Worm (Caenorhabditis elegans): ENCODE measurements around the gene rskd-1.

rskd-1 gene

DNA sequence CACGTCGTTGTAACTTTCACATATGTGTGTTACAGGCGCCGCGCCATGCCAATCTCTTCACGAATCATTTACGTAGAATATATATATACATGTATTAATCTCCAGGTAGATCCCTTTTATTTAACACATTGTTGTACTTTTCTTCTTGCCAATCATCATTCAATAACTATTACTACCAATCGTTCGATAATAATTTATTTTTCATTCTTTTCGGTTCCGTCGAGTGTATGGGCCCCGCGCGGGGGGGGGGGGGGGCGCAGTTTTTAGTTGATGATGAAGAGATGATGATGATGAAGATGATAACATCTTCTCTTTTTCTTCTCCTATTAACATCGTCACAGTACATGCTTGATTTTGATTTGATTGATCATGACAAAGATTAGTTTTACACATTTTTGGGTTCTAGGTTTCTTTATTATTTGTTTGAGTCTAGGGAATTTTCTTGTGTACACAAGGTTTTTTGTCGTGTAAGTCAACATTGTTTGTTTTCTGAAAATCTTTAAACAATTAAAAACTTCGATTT is 10.9 kb upstream of the rskd-1 start:
- TF ChIP-seq pag-3 (tag; optimal IDR thresholded peaks at IDR 0.05; ENCODE audit: borderline replicate concordance) (no peak), dmd-4 (tag; optimal IDR thresholded peaks at IDR 0.05; ENCODE audit: borderline replicate concordance) (no peak)

DNA sequence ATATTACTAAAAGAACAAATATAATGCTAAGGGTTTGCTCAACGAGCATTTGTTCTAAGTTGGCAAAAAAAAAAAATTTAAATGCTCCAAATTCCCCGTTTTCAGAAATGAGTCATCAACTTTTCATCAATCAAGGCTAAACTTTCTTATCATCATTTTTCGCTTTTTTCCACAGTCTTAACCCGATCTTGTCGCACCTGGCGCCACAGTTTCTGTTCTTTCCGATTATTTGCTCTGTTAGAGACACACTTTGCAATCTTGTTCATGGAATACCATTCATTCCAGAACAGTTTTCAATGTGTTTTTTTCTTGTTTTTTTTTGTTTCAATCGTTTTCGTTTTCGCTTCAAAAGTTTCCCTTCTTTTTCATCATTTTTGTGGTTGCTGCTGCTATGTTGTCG is 9.8 kb upstream of the rskd-1 start:
- no peak for TF ChIP-seq lim-6 (tag; optimal IDR thresholded peaks at IDR 0.05)
- TF ChIP-seq madf-2 (tag; optimal IDR thresholded peaks at IDR 0.05): no peak
- TF ChIP-seq ref-2 (tag; optimal IDR thresholded peaks at IDR 0.05): no peak
- TF ChIP-seq unc-55 (GFP tag; optimal IDR thresholded peaks at IDR 0.05): no peak
- TF ChIP-seq ceh-22 (tag; optimal IDR thresholded peaks at IDR 0.05): no peak
- TF ChIP-seq odd-2 (tag; optimal IDR thresholded peaks at IDR 0.05): no peak
- TF ChIP-seq pros-1 (tag; optimal IDR thresholded peaks at IDR 0.05): no peak
- no peak for TF ChIP-seq syd-9 (tag; optimal IDR thresholded peaks at IDR 0.05)
- no peak for TF ChIP-seq ceh-6 (GFP tag; optimal IDR thresholded peaks at IDR 0.05)

ce11 chrV:12296794-12297193 is 8.4 kb upstream of the rskd-1 start:
- no peak for TF ChIP-seq ets-4 (tag; optimal IDR thresholded peaks at IDR 0.05)
- TF ChIP-seq rnt-1 (tag; optimal IDR thresholded peaks at IDR 0.05): peak; percentile 14
- no peak for TF ChIP-seq lim-6 (tag; optimal IDR thresholded peaks at IDR 0.05)
- no peak for TF ChIP-seq fkh-6 (tag; optimal IDR thresholded peaks at IDR 0.05)

DNA sequence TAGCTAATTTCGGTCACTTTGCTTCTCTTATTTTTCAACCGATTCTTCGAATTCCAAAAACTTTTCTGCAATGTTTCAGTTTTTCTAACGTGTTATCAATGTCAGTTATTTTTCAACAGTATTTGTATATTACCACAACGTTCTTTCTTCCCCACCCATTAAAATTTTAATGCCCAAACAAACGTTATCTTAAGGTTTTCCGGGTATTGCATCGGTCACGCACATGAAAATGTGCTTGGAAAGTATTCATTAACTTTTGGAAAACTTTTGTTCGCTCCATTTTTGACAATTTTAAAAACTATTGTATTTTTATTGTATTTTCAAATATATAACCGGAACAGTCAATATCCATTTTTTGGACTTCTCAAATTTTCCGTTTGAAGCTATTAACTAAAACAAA is 7.7 kb upstream of the rskd-1 start:
- no peak for TF ChIP-seq mec-3 (tag; optimal IDR thresholded peaks at IDR 0.05; ENCODE audit: borderline replicate concordance)
- TF ChIP-seq hlh-30 (tag; optimal IDR thresholded peaks at IDR 0.05; ENCODE audit: insufficient read depth): no peak
- TF ChIP-seq nfya-1 (tag; optimal IDR thresholded peaks at IDR 0.05): no peak
- no peak for TF ChIP-seq pag-3 (tag; optimal IDR thresholded peaks at IDR 0.05; ENCODE audit: borderline replicate concordance)
- no peak for TF ChIP-seq ama-1 (optimal IDR thresholded peaks at IDR 0.05)
- TF ChIP-seq gmeb-2 (tag; optimal IDR thresholded peaks at IDR 0.05): no peak
- no peak for TF ChIP-seq T23F11.4 (GFP tag; optimal IDR thresholded peaks at IDR 0.05)
- no peak for TF ChIP-seq C38D4.7 (GFP tag; optimal IDR thresholded peaks at IDR 0.05)
- TF ChIP-seq sox-4 (tag; optimal IDR thresholded peaks at IDR 0.05): no peak
- TF ChIP-seq pax-1 (tag; optimal IDR thresholded peaks at IDR 0.05): no peak
- no peak for TF ChIP-seq unc-86 (tag; optimal IDR thresholded peaks at IDR 0.05)
- no peak for TF ChIP-seq pha-2 (tag; optimal IDR thresholded peaks at IDR 0.05)
- TF ChIP-seq ceh-18 (tag; optimal IDR thresholded peaks at IDR 0.05): no peak
- TF ChIP-seq dmd-4 (tag; optimal IDR thresholded peaks at IDR 0.05; ENCODE audit: borderline replicate concordance): no peak
- no peak for TF ChIP-seq ceh-24 (tag; optimal IDR thresholded peaks at IDR 0.05)
- no peak for TF ChIP-seq nhr-232 (tag; optimal IDR thresholded peaks at IDR 0.05)
- no peak for TF ChIP-seq hlh-13 (GFP tag; optimal IDR thresholded peaks at IDR 0.05)
- TF ChIP-seq fkh-6 (tag; optimal IDR thresholded peaks at IDR 0.05): no peak

DNA sequence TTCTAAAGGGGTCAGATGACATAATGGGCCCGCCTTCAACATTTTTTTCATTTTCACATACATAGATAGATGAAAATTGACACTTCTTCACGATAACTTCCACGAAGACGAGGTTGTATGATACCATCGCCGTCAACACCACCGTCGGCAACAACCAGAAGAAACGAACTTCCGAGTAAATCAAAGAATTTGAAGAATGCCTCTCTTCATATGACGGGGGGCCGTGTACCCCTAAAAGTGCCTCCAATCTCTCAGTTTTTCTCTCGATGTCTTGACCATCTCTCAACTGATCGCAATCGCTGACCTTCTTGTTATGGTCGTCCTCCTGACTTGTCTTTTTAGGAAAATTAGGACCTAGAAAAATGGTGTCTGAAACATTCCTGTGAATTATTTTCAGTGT is 7.1 kb upstream of the rskd-1 start:
- TF ChIP-seq sdc-2 (tag; optimal IDR thresholded peaks at IDR 0.05) (no peak), pha-2 (tag; optimal IDR thresholded peaks at IDR 0.05) (no peak), ceh-19 (GFP tag; optimal IDR thresholded peaks at IDR 0.05) (no peak), tbx-2 (tag; optimal IDR thresholded peaks at IDR 0.05) (no peak), nhr-232 (tag; optimal IDR thresholded peaks at IDR 0.05) (no peak), unc-3 (GFP tag; conservative IDR thresholded peaks at IDR 0.05) (no peak), unc-3 (tag; optimal IDR thresholded peaks at IDR 0.05) (no peak), lin-11 (tag; optimal IDR thresholded peaks at IDR 0.05) (no peak), rnt-1 (tag; optimal IDR thresholded peaks at IDR 0.05) (no peak), ceh-30 (tag; optimal IDR thresholded peaks at IDR 0.05) (no peak), mec-3 (tag; optimal IDR thresholded peaks at IDR 0.05; ENCODE audit: borderline replicate concordance) (no peak), sox-2 (GFP tag; IDR thresholded peaks at IDR 0.05) (no peak), pros-1 (tag; optimal IDR thresholded peaks at IDR 0.05) (no peak), fkh-10 (GFP tag; optimal IDR thresholded peaks at IDR 0.05) (no peak), ahr-1 (tag; optimal IDR thresholded peaks at IDR 0.05) (no peak), ztf-16 (tag; optimal IDR thresholded peaks at IDR 0.05) (no peak), elt-4 (tag; optimal IDR thresholded peaks at IDR 0.05) (no peak), sox-4 (tag; optimal IDR thresholded peaks at IDR 0.05) (no peak)
